Fruit fly (Drosophila melanogaster) whole organism, prepupa: ENCODE results near the gene agt.

ENCODE experiments used
- Blimp-1 ChIP-seq: fragments of 200-800 bp; sonication (Bioruptor generic); optimal IDR thresholded peaks from 3 replicates; lab custom pipeline; 2017; ENCODE audit warnings: missing biosample characterization, missing genetic modification characterization, mild to moderate bottlenecking, moderate library complexity, missing genetic modification reagents
- CG10631 ChIP-seq: fragments of 200-800 bp; sonication (Bioruptor generic); optimal IDR thresholded peaks from 2 replicates; lab custom pipeline; 2016; ENCODE audit warnings: missing biosample characterization, missing genetic modification characterization
- CG10669 ChIP-seq: fragments of 200-800 bp; sonication (Bioruptor generic); optimal IDR thresholded peaks from 3 replicates; lab custom pipeline; 2018; ENCODE audit warnings: missing biosample characterization, mild to moderate bottlenecking, missing genetic modification characterization, moderate library complexity
- CG11294 ChIP-seq: fragments of 200-800 bp; sonication (Bioruptor generic); IDR thresholded peaks from 2 replicates; pipeline ENCODE4 v1.3.6; 2022; ENCODE audit warnings: missing biosample characterization, missing genetic modification characterization
- CG11762 ChIP-seq: fragments of 200-800 bp; sonication (Bioruptor generic); optimal IDR thresholded peaks from 3 replicates; lab custom pipeline; 2016; ENCODE audit warnings: missing biosample characterization, missing genetic modification characterization; ENCODE audit not compliant: insufficient read depth
- CG11902 ChIP-seq: fragments of 200-800 bp; sonication (Bioruptor generic); optimal IDR thresholded peaks from 3 replicates; lab custom pipeline; 2016; ENCODE audit warnings: missing biosample characterization, missing genetic modification characterization
- CG15336 ChIP-seq: fragments of 200-800 bp; sonication (Bioruptor generic); IDR thresholded peaks from 2 replicates; pipeline ENCODE4 v1.3.6; 2022; ENCODE audit warnings: missing biosample characterization, missing genetic modification characterization
- CG1621 ChIP-seq: fragments of 200-800 bp; sonication (Bioruptor generic); optimal IDR thresholded peaks from 3 replicates; lab custom pipeline; 2018; ENCODE audit warnings: missing biosample characterization, mild to moderate bottlenecking, missing genetic modification characterization
- CG16779 ChIP-seq: fragments of 200-800 bp; sonication (Bioruptor generic); optimal IDR thresholded peaks from 3 replicates; lab custom pipeline; 2017; ENCODE audit warnings: missing biosample characterization, mild to moderate bottlenecking, missing genetic modification characterization
- CG34406 ChIP-seq: fragments of 200-800 bp; sonication (Bioruptor generic); optimal IDR thresholded peaks from 3 replicates; lab custom pipeline; 2016; ENCODE audit warnings: missing biosample characterization, missing genetic modification characterization
- CG4318 ChIP-seq: fragments of 200-800 bp; sonication (Bioruptor generic); optimal IDR thresholded peaks from 3 replicates; lab custom pipeline; 2017; ENCODE audit warnings: missing biosample characterization, mild to moderate bottlenecking, missing genetic modification characterization
- CG6276 ChIP-seq: fragments of 200-800 bp; sonication (Bioruptor generic); optimal IDR thresholded peaks from 2 replicates; lab custom pipeline; 2017; ENCODE audit warnings: missing biosample characterization, mild to moderate bottlenecking, missing genetic modification characterization
- CG6792 ChIP-seq: fragments of 200-800 bp; sonication (Bioruptor generic); optimal IDR thresholded peaks from 3 replicates; lab custom pipeline; 2016; ENCODE audit warnings: missing biosample characterization, missing genetic modification characterization
- CG6808 ChIP-seq: fragments of 200-800 bp; sonication (Bioruptor generic); optimal IDR thresholded peaks from 3 replicates; lab custom pipeline; 2017; ENCODE audit warnings: missing biosample characterization, missing genetic modification characterization, mild to moderate bottlenecking, moderate library complexity, missing genetic modification reagents
- CG6854 ChIP-seq: fragments of 200-800 bp; sonication (Bioruptor generic); optimal IDR thresholded peaks from 2 replicates; lab custom pipeline; 2017; ENCODE audit warnings: missing biosample characterization, mild to moderate bottlenecking, missing genetic modification characterization
- CG7368 ChIP-seq: fragments of 200-800 bp; sonication (Bioruptor generic); optimal IDR thresholded peaks from 3 replicates; lab custom pipeline; 2016; ENCODE audit warnings: missing biosample characterization, missing genetic modification characterization
- CG8119 ChIP-seq: fragments of 200-800 bp; sonication (Bioruptor generic); IDR thresholded peaks from 3 replicates; pipeline ENCODE4 v1.3.6; 2022; ENCODE audit warnings: missing biosample characterization, missing genetic modification characterization
- CG8319 ChIP-seq: fragments of 200-800 bp; sonication (Bioruptor generic); optimal IDR thresholded peaks from 3 replicates; lab custom pipeline; 2016; ENCODE audit warnings: missing biosample characterization, missing genetic modification characterization
- CG8632 ChIP-seq: fragments of 200-800 bp; sonication (Bioruptor generic); optimal IDR thresholded peaks from 3 replicates; lab custom pipeline; 2016; ENCODE audit warnings: missing biosample characterization, missing genetic modification characterization
- CG9139 ChIP-seq: fragments of 200-800 bp; sonication (Bioruptor generic); optimal IDR thresholded peaks from 3 replicates; lab custom pipeline; 2017; ENCODE audit warnings: missing biosample characterization, mild to moderate bottlenecking, missing genetic modification characterization
- Eip93F ChIP-seq: fragments of 200-800 bp; sonication (Bioruptor generic); optimal IDR thresholded peaks from 2 replicates; lab custom pipeline; 2016; ENCODE audit warnings: missing biosample characterization, mild to moderate bottlenecking, missing genetic modification characterization
- Ets21C ChIP-seq: fragments of 200-800 bp; sonication (Bioruptor generic); optimal IDR thresholded peaks from 3 replicates; lab custom pipeline; 2016; ENCODE audit warnings: missing biosample characterization, missing genetic modification characterization
- Gug ChIP-seq: fragments of 200-800 bp; sonication (Bioruptor generic); IDR thresholded peaks from 2 replicates; pipeline ENCODE4 v1.3.6; 2022; ENCODE audit warnings: missing biosample characterization, missing genetic modification characterization
- Hr38 ChIP-seq: sonication (Bioruptor generic); optimal IDR thresholded peaks from 2 replicates; lab custom pipeline; 2016; ENCODE audit warnings: missing biosample characterization, missing genetic modification characterization
- Hr39 ChIP-seq: fragments of 200-800 bp; sonication (Bioruptor generic); optimal IDR thresholded peaks from 2 replicates; lab custom pipeline; 2016; ENCODE audit warnings: missing biosample characterization, missing genetic modification characterization
- Hr4 ChIP-seq: fragments of 200-800 bp; sonication (Bioruptor generic); optimal IDR thresholded peaks from 3 replicates; lab custom pipeline; 2016; ENCODE audit warnings: missing biosample characterization, missing genetic modification characterization
- Lpt ChIP-seq: fragments of 200-800 bp; sonication (Bioruptor generic); optimal IDR thresholded peaks from 3 replicates; lab custom pipeline; 2016; ENCODE audit warnings: missing biosample characterization, missing genetic modification characterization
- Met ChIP-seq: fragments of 200-800 bp; sonication (Bioruptor generic); optimal IDR thresholded peaks from 3 replicates; lab custom pipeline; 2016; ENCODE audit warnings: missing biosample characterization, missing genetic modification characterization
- OdsH ChIP-seq: fragments of 200-800 bp; sonication (Bioruptor generic); optimal IDR thresholded peaks from 3 replicates; lab custom pipeline; 2016; ENCODE audit warnings: missing biosample characterization, missing genetic modification characterization
- Sox102F ChIP-seq: fragments of 200-800 bp; sonication (Bioruptor generic); optimal IDR thresholded peaks from 2 replicates; lab custom pipeline; 2016; ENCODE audit warnings: missing biosample characterization, mild to moderate bottlenecking, missing genetic modification characterization
- acj6 ChIP-seq: fragments of 200-800 bp; sonication (Bioruptor generic); optimal IDR thresholded peaks from 3 replicates; lab custom pipeline; 2016; ENCODE audit warnings: missing biosample characterization, missing genetic modification characterization
- dac ChIP-seq: fragments of 200-800 bp; sonication (Bioruptor generic); optimal IDR thresholded peaks from 2 replicates; lab custom pipeline; 2017; ENCODE audit warnings: missing biosample characterization, mild to moderate bottlenecking, missing genetic modification characterization
- dsx ChIP-seq: fragments of 200-800 bp; optimal IDR thresholded peaks from 3 replicates; lab custom pipeline; 2019; ENCODE audit warnings: missing biosample characterization, mild to moderate bottlenecking, missing genetic modification characterization, moderate library complexity; ENCODE audit not compliant: poor library complexity, severe bottlenecking
- eg ChIP-seq: fragments of 200-800 bp; sonication (Bioruptor generic); IDR thresholded peaks from 3 replicates; pipeline ENCODE4 v1.3.6; 2022; ENCODE audit warnings: missing biosample characterization, missing genetic modification characterization
- esn ChIP-seq: fragments of 200-800 bp; sonication (Bioruptor generic); optimal IDR thresholded peaks from 2 replicates; lab custom pipeline; 2016; ENCODE audit warnings: missing biosample characterization, mild to moderate bottlenecking, missing genetic modification characterization, moderate library complexity
- fd85E ChIP-seq: fragments of 200-800 bp; sonication (Bioruptor generic); optimal IDR thresholded peaks from 3 replicates; lab custom pipeline; 2016; ENCODE audit warnings: missing biosample characterization, missing genetic modification characterization
- fkh ChIP-seq: fragments of 200-800 bp; sonication (Bioruptor generic); optimal IDR thresholded peaks from 3 replicates; lab custom pipeline; 2017; ENCODE audit warnings: missing biosample characterization, mild to moderate bottlenecking, missing genetic modification characterization, moderate library complexity
- lz ChIP-seq: fragments of 200-800 bp; sonication (Bioruptor generic); optimal IDR thresholded peaks from 3 replicates; lab custom pipeline; 2016; ENCODE audit warnings: missing biosample characterization, missing genetic modification characterization
- net ChIP-seq: fragments of 200-800 bp; sonication (Bioruptor generic); optimal IDR thresholded peaks from 3 replicates; lab custom pipeline; 2016; ENCODE audit warnings: missing biosample characterization, missing genetic modification characterization
- salr ChIP-seq, 2 experiments: fragments of 200-800 bp; sonication (Bioruptor generic); optimal IDR thresholded peaks; 3 replicates each; lab custom pipeline; 2016 to 2018; ENCODE audit warnings: missing biosample characterization in 2 of 2, missing genetic modification characterization in 2 of 2, mild to moderate bottlenecking in 1 of 2
- spab ChIP-seq: fragments of 200-800 bp; sonication (Bioruptor generic); optimal IDR thresholded peaks from 2 replicates; lab custom pipeline; 2017; ENCODE audit warnings: missing biosample characterization, mild to moderate bottlenecking, missing genetic modification characterization, missing genetic modification reagents
- ss ChIP-seq, 2 experiments: fragments of 200-800 bp; sonication (Bioruptor generic); optimal IDR thresholded peaks; 2 replicates in 1 of 2; 3 replicates in 1 of 2; lab custom pipeline; 2017 to 2018; ENCODE audit warnings: mild to moderate bottlenecking in 2 of 2, missing biosample characterization in 2 of 2, missing genetic modification characterization in 2 of 2, moderate library complexity in 1 of 2
- svp ChIP-seq: fragments of 200-800 bp; sonication (Bioruptor generic); peaks from one replicate; lab custom pipeline; 2016; ENCODE audit warnings: missing biosample characterization, missing genetic modification characterization
- topi ChIP-seq: fragments of 200-800 bp; sonication (Bioruptor generic); optimal IDR thresholded peaks from 3 replicates; lab custom pipeline; 2016; ENCODE audit warnings: missing biosample characterization, missing genetic modification characterization

The agt gene

DNA sequence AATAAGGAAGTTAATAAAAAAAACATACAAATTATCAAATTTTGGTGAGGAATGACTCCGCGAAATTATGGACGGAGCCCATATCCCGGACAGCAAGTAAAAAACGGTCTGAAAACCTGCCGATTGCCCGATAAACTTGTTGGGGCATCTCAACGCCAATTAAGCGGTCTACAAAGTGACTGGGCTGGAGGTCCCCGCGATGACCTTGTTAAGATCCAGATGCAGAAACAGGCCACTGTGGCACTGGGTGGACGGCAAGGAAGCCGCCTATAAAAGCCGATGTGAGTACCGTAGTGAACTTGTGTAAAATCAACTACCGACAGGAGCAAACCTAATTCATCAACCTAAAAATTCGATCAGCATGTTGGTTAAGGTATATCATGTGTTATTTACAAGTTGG lies 24.2 kb upstream of the agt start, which contains the start of gene Edg84A:
Edg84A (plus strand) TSS at position 301 of the 400 bp plus-strand sequence.
- TF ChIP-seq acj6 (no peak), lz (GFP tag; lab: Kevin White, UChicago) (no peak), Met (GFP tag; lab: Kevin White, UChicago) (no peak)

DNA sequence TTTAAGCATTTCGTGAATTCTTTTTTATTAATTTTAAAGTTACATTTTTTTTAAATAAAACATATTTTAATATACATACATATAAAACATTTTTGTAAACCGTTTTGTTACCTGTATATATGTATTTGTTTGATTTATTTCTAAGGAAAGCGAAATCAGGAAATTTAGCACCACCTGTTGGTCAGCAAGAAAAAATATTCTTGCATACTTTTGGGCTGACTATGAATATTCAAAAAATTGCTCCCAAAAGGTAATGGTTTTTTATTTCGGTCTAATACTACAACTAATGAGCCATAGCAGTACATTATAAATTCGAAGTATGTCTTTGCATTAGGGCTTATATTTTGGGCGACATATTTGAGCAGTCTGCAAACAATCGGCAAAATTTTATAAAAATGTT lies 23.8 kb upstream of the agt start:
- no peak for TF ChIP-seq CG4318
- TF ChIP-seq Blimp-1, result peak; percentile 69

DNA sequence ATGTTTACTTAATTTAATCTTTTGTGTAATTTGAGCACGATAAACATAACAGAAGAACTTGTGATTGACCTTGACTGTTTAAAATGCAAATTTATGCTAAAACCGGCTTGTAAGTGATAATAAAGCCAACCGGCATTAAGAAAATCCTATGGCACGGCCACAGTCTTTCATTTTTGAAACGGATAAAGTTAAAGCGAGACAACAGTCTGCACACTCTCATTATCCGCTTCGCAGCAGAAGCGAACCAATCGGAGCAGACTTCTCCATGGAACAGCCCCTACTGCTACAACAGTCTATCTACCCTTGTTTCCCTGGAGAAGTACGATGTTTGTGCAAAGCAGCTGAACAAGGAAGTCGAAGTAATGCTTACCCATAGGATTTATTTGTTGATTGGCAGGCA lies 23.2 kb upstream of the agt start:
- no peak for TF ChIP-seq CG10631 (GFP tag; lab: Kevin White, UChicago)
- TF ChIP-seq CG11902 (GFP tag; lab: Kevin White, UChicago), result no peak
- TF ChIP-seq CG16779 (tag; lab: Kevin White, UChicago), result no peak
- no peak for TF ChIP-seq CG8119 (GFP tag; lab: Robert Waterston, UW)
- no peak for TF ChIP-seq net
- TF ChIP-seq fkh (GFP tag; lab: Kevin White, UChicago), result no peak
- no peak for TF ChIP-seq lz (GFP tag; lab: Kevin White, UChicago)
- TF ChIP-seq CG15336, result no peak
- no peak for TF ChIP-seq dsx
- no peak for TF ChIP-seq ss (GFP tag; optimal IDR thresholded peaks at IDR 0.05; lab: Kevin White, UChicago)
- no peak for TF ChIP-seq CG1621
- no peak for TF ChIP-seq CG6854
- no peak for TF ChIP-seq Lpt (GFP tag; lab: Kevin White, UChicago)
- no peak for TF ChIP-seq CG10669
- no peak for TF ChIP-seq Eip93F
- TF ChIP-seq CG6276, result no peak
- no peak for TF ChIP-seq Ets21C (GFP tag; lab: Kevin White, UChicago)
- TF ChIP-seq CG11294 (GFP tag; lab: Robert Waterston, UW), result no peak

DNA sequence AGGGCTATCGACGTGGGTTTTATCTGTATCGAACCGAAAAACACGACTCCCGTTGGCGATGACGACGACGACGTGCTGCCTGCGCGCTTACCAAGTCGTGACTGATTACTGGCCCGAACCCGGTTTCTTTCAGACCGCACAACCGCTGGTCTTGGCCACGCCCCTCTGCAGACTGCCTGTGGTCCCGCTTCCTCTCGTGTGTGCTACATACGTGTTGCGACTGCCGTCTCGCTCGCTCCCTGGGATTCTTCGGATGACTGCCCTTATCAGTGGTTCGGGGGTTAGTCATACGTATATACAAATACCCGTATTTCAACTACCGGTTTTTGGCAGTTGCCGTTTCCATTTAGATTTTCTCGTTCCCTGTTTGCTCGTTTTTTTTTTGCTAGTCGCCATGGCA lies 18.6 kb upstream of the agt start, which contains the start of gene lab:
lab (minus strand) TSS at position 111 of the 400 bp plus-strand sequence.
- TF ChIP-seq Hr38 (no peak), eg (no peak), lz (GFP tag; lab: Kevin White, UChicago) (no peak), fkh (GFP tag; lab: Kevin White, UChicago) (peak; percentile 47)

DNA sequence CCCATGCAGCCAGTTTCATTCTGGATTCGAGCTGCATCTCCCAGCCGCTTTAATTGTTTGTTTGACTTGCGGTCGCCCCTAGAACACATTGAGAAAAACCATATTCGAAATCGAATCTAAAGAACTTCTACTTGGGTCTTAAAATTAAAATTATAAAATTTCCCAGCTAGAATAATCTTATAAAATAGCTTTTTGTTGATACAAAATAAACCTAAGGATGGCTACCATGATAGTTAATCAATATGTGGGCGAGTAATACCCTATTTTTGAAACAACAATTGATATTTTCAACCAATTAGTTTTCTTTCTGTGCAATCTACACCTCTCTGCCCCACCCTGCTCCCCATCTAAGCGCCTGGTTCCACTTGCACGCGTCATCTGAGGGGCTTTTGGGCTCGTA lies 14.6 kb upstream of the agt start:
- no peak for TF ChIP-seq CG11294 (GFP tag; lab: Robert Waterston, UW)
- no peak for TF ChIP-seq Gug (GFP tag; lab: Robert Waterston, UW)
- no peak for TF ChIP-seq CG8319
- peak; percentile 16 for TF ChIP-seq esn (GFP tag; lab: Kevin White, UChicago)
- peak; percentile 39 for TF ChIP-seq CG10669
- TF ChIP-seq dac (GFP tag; lab: Kevin White, UChicago), result no peak
- peak; percentile 5 for TF ChIP-seq spab
- TF ChIP-seq Eip93F, result no peak
- no peak for TF ChIP-seq CG11762
- TF ChIP-seq Hr39 (GFP tag; lab: Kevin White, UChicago), result peak; percentile 26
- TF ChIP-seq CG6808, result peak; percentile 30
- TF ChIP-seq lz (GFP tag; lab: Kevin White, UChicago), result no peak
- no peak for TF ChIP-seq fkh (GFP tag; lab: Kevin White, UChicago)
- TF ChIP-seq topi, result peak; percentile 31
- peak; percentile 21 for TF ChIP-seq CG6792 (GFP tag; lab: Kevin White, UChicago)
- TF ChIP-seq CG8632 (GFP tag; lab: Kevin White, UChicago), result peak; percentile 7
- TF ChIP-seq acj6, result peak; percentile 18
- TF ChIP-seq Sox102F (GFP tag; lab: Kevin White, UChicago), result peak; percentile 14
- no peak for TF ChIP-seq CG9139
- no peak for TF ChIP-seq CG7368
- TF ChIP-seq OdsH, result peak; percentile 10
- no peak for TF ChIP-seq CG11902 (GFP tag; lab: Kevin White, UChicago)
- no peak for TF ChIP-seq fd85E (GFP tag; lab: Kevin White, UChicago)
- no peak for TF ChIP-seq eg
- TF ChIP-seq CG4318, result no peak
- TF ChIP-seq CG34406 (GFP tag; lab: Kevin White, UChicago), result no peak
- no peak for TF ChIP-seq Hr4 (GFP tag; lab: Kevin White, UChicago)
- no peak for TF ChIP-seq svp (GFP tag; lab: Kevin White, UChicago)
- no peak for TF ChIP-seq salr (GFP tag; optimal IDR thresholded peaks at IDR 0.05; lab: Kevin White, UChicago)
